Worm (Caenorhabditis elegans) whole organism, L1 larva: ENCODE results near the gene F12A10.1.

Source experiments
- C34B4.2 ChIP-seq: sonication (generic microtip); optimal IDR thresholded peaks from 2 replicates; lab custom pipeline; 2017; ENCODE audit warnings: mild to moderate bottlenecking, missing genetic modification characterization, missing compliant biosample characterization
- F16B12.6 ChIP-seq: fragments of 150-350 bp; optimal IDR thresholded peaks from 2 replicates; lab custom pipeline; 2014; ENCODE audit warnings: missing biosample characterization, missing genetic modification characterization
- ama-1 ChIP-seq: fragments of 150-350 bp; optimal IDR thresholded peaks from 2 replicates; lab custom pipeline; 2014
- ceh-88 ChIP-seq: fragments of 200-800 bp; sonication (Bioruptor generic); IDR thresholded peaks from 2 replicates; pipeline ENCODE4 v1.3.6; 2022; ENCODE audit warnings: missing genetic modification characterization, missing compliant biosample characterization
- ces-1 ChIP-seq: fragments of 150-350 bp; optimal IDR thresholded peaks from 2 replicates; lab custom pipeline; 2014; ENCODE audit warnings: missing biosample characterization, missing genetic modification reagents, missing genetic modification characterization
- dpl-1 ChIP-seq, 3 experiments: fragments of 150-350 bp in 2 of 3; sonication (generic microtip) in 1 of 3; optimal IDR thresholded peaks; 2 replicates each; lab custom pipeline; 2014 to 2017; ENCODE audit warnings: missing biosample characterization in 3 of 3, missing genetic modification characterization in 3 of 3, missing genetic modification reagents in 3 of 3
- dsc-1 ChIP-seq: sonication (generic microtip); optimal IDR thresholded peaks from 2 replicates; lab custom pipeline; 2016; ENCODE audit warnings: mild to moderate bottlenecking, missing genetic modification characterization, missing compliant biosample characterization
- egl-13 ChIP-seq: sonication (generic microtip); optimal IDR thresholded peaks from 2 replicates; lab custom pipeline; 2016; ENCODE audit warnings: missing genotype, missing genetic modification reagents, missing genetic modification characterization, missing compliant biosample characterization
- elt-2 ChIP-seq: sonication (generic microtip); optimal IDR thresholded peaks from 2 replicates; lab custom pipeline; 2016; ENCODE audit warnings: missing genetic modification characterization, mild to moderate bottlenecking, inconsistent platforms, missing compliant biosample characterization, missing genetic modification reagents
- elt-3 ChIP-seq, 6 experiments: fragments of 150-350 bp in 1 of 6; sonication (generic microtip); optimal IDR thresholded peaks; 2 replicates each; lab custom pipeline; 2017 to 2018; ENCODE audit warnings: missing biosample characterization in 6 of 6, missing genetic modification characterization in 6 of 6, inconsistent platforms in 1 of 6
- hlh-4 ChIP-seq: sonication (generic microtip); optimal IDR thresholded peaks from 2 replicates; lab custom pipeline; 2016; ENCODE audit warnings: mild to moderate bottlenecking, missing genetic modification characterization, missing compliant biosample characterization
- jun-1 ChIP-seq: fragments of 150-350 bp; optimal IDR thresholded peaks from 2 replicates; lab custom pipeline; 2014; ENCODE audit warnings: missing biosample characterization, missing genetic modification reagents, missing genetic modification characterization
- lin-13 ChIP-seq: fragments of 150-350 bp; optimal IDR thresholded peaks from 2 replicates; lab custom pipeline; 2014; ENCODE audit warnings: missing biosample characterization, missing genetic modification reagents, missing genetic modification characterization
- lin-15B ChIP-seq: fragments of 150-350 bp; sonication (generic microtip); optimal IDR thresholded peaks from 3 replicates; lab custom pipeline; 2014; ENCODE audit warnings: missing biosample characterization, missing genetic modification characterization
- lin-35 ChIP-seq, 2 experiments: fragments of 150-350 bp; optimal IDR thresholded peaks; 2 replicates each; lab custom pipeline; 2014; ENCODE audit warnings: missing biosample characterization in 2 of 2, missing genetic modification characterization in 2 of 2, missing genetic modification reagents in 2 of 2
- lin-39 ChIP-seq: fragments of 150-350 bp; optimal IDR thresholded peaks from 2 replicates; lab custom pipeline; 2014; ENCODE audit warnings: missing biosample characterization, missing genetic modification reagents, missing genetic modification characterization
- mab-9 ChIP-seq: fragments of 200-800 bp; sonication (Bioruptor generic); IDR thresholded peaks from 2 replicates; pipeline ENCODE4 v1.3.6; 2022; ENCODE audit warnings: missing genetic modification reagents, missing genetic modification characterization, missing compliant biosample characterization
- mef-2 ChIP-seq: fragments of 150-350 bp; optimal IDR thresholded peaks from 2 replicates; lab custom pipeline; 2014; ENCODE audit warnings: missing biosample characterization, missing genetic modification characterization
- nhr-20 ChIP-seq: sonication (generic microtip); optimal IDR thresholded peaks from 2 replicates; lab custom pipeline; 2016; ENCODE audit warnings: mild to moderate bottlenecking, missing genetic modification characterization, missing compliant biosample characterization
- nhr-237 ChIP-seq: fragments of 150-350 bp; optimal IDR thresholded peaks from 2 replicates; lab custom pipeline; 2014; ENCODE audit warnings: missing biosample characterization, missing genetic modification characterization
- nhr-71 ChIP-seq: sonication (generic microtip); optimal IDR thresholded peaks from 2 replicates; lab custom pipeline; 2016; ENCODE audit warnings: mild to moderate bottlenecking, missing genetic modification characterization, moderate library complexity, missing compliant biosample characterization
- nhr-90 ChIP-seq: sonication (generic microtip); optimal IDR thresholded peaks from 2 replicates; lab custom pipeline; 2016; ENCODE audit warnings: mild to moderate bottlenecking, missing genetic modification characterization, missing compliant biosample characterization; ENCODE audit not compliant: poor library complexity
- pqm-1 ChIP-seq: sonication (generic microtip); optimal IDR thresholded peaks from 3 replicates; lab custom pipeline; 2017; ENCODE audit warnings: missing biosample characterization, missing genetic modification characterization
- sptf-1 ChIP-seq: fragments of 150-350 bp; optimal IDR thresholded peaks from 2 replicates; lab custom pipeline; 2014; ENCODE audit warnings: missing biosample characterization, missing genetic modification characterization
- sup-37 ChIP-seq: fragments of 200-800 bp; sonication (Bioruptor generic); optimal IDR thresholded peaks from 2 replicates; lab custom pipeline; 2018; ENCODE audit warnings: mild to moderate bottlenecking, missing genetic modification characterization, missing compliant biosample characterization
- tbx-2 ChIP-seq: sonication (generic microtip); optimal IDR thresholded peaks from 2 replicates; lab custom pipeline; 2016; ENCODE audit warnings: missing genetic modification characterization, missing compliant biosample characterization
- tlp-1 ChIP-seq: fragments of 150-350 bp; optimal IDR thresholded peaks from 2 replicates; lab custom pipeline; 2014; ENCODE audit warnings: missing biosample characterization, missing genetic modification characterization
- unc-62 ChIP-seq: fragments of 150-350 bp; optimal IDR thresholded peaks from 2 replicates; lab custom pipeline; 2014; ENCODE audit warnings: missing biosample characterization, missing genetic modification reagents, missing genetic modification characterization
- unc-86 ChIP-seq: sonication (generic microtip); optimal IDR thresholded peaks from 2 replicates; lab custom pipeline; 2016; ENCODE audit warnings: missing genetic modification characterization, missing compliant biosample characterization
- unc-98 ChIP-seq: fragments of 200-800 bp; sonication (Bioruptor generic); IDR thresholded peaks from 2 replicates; pipeline ENCODE4 v1.3.6; 2022; ENCODE audit warnings: missing genetic modification characterization, missing compliant biosample characterization
- vab-15 ChIP-seq: sonication (generic microtip); optimal IDR thresholded peaks from 2 replicates; lab custom pipeline; 2017; ENCODE audit warnings: missing genotype, mild to moderate bottlenecking, missing genetic modification characterization, missing compliant biosample characterization
- zip-4 ChIP-seq: fragments of 200-800 bp; sonication (Bioruptor generic); optimal IDR thresholded peaks from 2 replicates; lab custom pipeline; 2018; ENCODE audit warnings: mild to moderate bottlenecking, missing genetic modification characterization, moderate library complexity, missing compliant biosample characterization
- ztf-11 ChIP-seq, 2 experiments: sonication (generic microtip); optimal IDR thresholded peaks; 2 replicates each; lab custom pipeline; 2016 to 2017; ENCODE audit warnings: missing genetic modification characterization in 2 of 2, missing biosample characterization in 1 of 2, missing compliant biosample characterization in 1 of 2
- ztf-4 ChIP-seq: fragments of 150-350 bp; optimal IDR thresholded peaks from 2 replicates; lab custom pipeline; 2014; ENCODE audit warnings: missing biosample characterization, missing genetic modification characterization

Gene F12A10.1

DNA sequence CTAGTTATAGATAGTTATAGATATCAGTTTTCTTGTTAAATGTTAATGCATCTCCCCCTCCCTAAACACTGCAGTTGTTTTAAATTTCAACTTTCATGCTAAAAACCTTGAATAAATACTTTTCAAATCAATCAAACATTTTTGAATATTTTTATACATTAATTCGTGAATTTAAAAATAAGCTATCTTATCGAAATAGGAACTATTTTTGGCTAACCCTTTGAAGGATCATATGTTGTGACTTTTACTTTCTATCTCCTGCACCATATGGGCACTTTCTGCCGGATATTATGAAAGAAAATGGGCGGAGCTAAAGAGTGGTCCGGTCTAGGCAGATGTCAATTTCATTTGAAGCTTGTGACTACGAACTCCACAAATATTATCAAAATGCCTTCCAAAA, 26.3 kb downstream of the F12A10.1 start, which contains the start of gene ZK177.11:
Gene ZK177.11, plus strand, starts transcription at position 301 of the 400 bp plus-strand sequence.
- TF ChIP-seq ztf-11 (tag; optimal IDR thresholded peaks at IDR 0.05; lab: Kevin White, UChicago) = no peak
- TF ChIP-seq tbx-2 (tag; lab: Kevin White, UChicago) = no peak
- no peak for TF ChIP-seq elt-3 (tag; optimal IDR thresholded peaks at IDR 0.05; lab: Kevin White, UChicago)
- TF ChIP-seq nhr-20 = no peak
- no peak for TF ChIP-seq nhr-71 (tag; lab: Kevin White, UChicago)
- no peak for TF ChIP-seq unc-86 (tag; lab: Kevin White, UChicago)
- TF ChIP-seq dpl-1 (GFP tag; optimal IDR thresholded peaks at IDR 0.05; lab: Kevin White, UChicago) = no peak
- TF ChIP-seq sup-37 (GFP tag; lab: Kevin White, UChicago) = no peak
- TF ChIP-seq, all 84 proteins: peak for 0

- TF ChIP-seq jun-1 (no peak), C34B4.2 (no peak), pqm-1 (tag; lab: Kevin White, UChicago) (no peak), hlh-4 (no peak), lin-35 (GFP tag; optimal IDR thresholded peaks at IDR 0.05; lab: Kevin White, UChicago) (no peak), egl-13 (tag; lab: Kevin White, UChicago) (no peak), zip-4 (no peak)
Observed at ce11 chrII:5525297-5525696, 29.0 kb downstream of the F12A10.1 start, which contains the start of gene tbx-35. Gene tbx-35, minus strand, starts transcription at chrII:5525397.

- no peak for TF ChIP-seq nhr-237 (tag; lab: Kevin White, UChicago)
- no peak for TF ChIP-seq unc-62 (GFP tag; lab: Kevin White, UChicago)
- TF ChIP-seq mab-9 (GFP tag; lab: Robert Waterston, UW) = no peak
- no peak for TF ChIP-seq lin-39 (tag; lab: Kevin White, UChicago)
- TF ChIP-seq elt-3 (tag; optimal IDR thresholded peaks at IDR 0.05; lab: Kevin White, UChicago) = no peak
- TF ChIP-seq tlp-1 (tag; lab: Kevin White, UChicago) = no peak
- no peak for TF ChIP-seq ces-1 (GFP tag; lab: Kevin White, UChicago)
- no peak for TF ChIP-seq sptf-1
- TF ChIP-seq unc-86 (tag; lab: Kevin White, UChicago) = no peak
- TF ChIP-seq nhr-71 (tag; lab: Kevin White, UChicago) = no peak
- no peak for TF ChIP-seq mef-2 (tag; lab: Kevin White, UChicago)
- no peak for TF ChIP-seq dsc-1
- no peak for TF ChIP-seq vab-15
- no peak for TF ChIP-seq ceh-88 (GFP tag; lab: Robert Waterston, UW)
- no peak for TF ChIP-seq unc-98 (GFP tag; lab: Robert Waterston, UW)
- TF ChIP-seq lin-15B = no peak
- TF ChIP-seq elt-2 (tag; lab: Kevin White, UChicago) = no peak
- TF ChIP-seq ztf-4 (tag; lab: Kevin White, UChicago) = no peak
- no peak for TF ChIP-seq lin-13
- TF ChIP-seq nhr-90 (tag; lab: Kevin White, UChicago) = no peak
- TF ChIP-seq, all 84 proteins: peak for 0
Observed at ce11 chrII:5527841-5528240, 31.5 kb downstream of the F12A10.1 start, which contains the start of gene ZK177.1. Gene ZK177.1, plus strand, starts transcription at chrII:5528141.

DNA sequence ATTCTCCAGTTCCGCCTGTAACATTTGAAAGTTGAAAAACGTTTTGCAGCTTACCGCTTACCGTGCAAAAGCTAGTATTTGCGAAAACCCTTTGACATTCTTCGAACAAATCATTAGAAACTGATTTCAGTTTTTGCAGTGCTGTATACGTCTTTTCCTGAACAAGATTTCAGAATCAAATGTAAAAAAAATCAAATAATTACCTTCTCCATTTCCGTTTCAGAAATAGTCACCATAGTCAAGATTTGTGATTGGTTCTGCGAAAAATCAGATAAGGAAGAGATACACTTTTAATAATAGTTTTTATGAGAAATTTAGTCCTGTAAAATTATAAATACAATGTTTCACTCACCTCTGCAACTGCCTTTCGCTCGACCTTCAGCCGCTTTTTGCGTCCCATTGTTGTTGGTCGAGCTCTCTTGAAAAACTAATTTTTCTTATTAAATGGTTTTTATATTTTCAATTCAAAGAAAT, 35.6 kb downstream of the F12A10.1 start, which contains the start of gene C17C3.9:
Gene C17C3.9, minus strand, starts transcription at position 424 of the 474 bp plus-strand sequence.
- no peak for TF ChIP-seq hlh-4
- TF ChIP-seq ama-1 (lab: Kevin White, UChicago) = no peak
- no peak for TF ChIP-seq F16B12.6
- TF ChIP-seq tbx-2 (tag; lab: Kevin White, UChicago) = no peak

ce11 chrII:5533642-5534041, 37.3 kb downstream of the F12A10.1 start, which contains the start of gene hlh-26:
Gene hlh-26, minus strand, starts transcription at chrII:5533742.
- TF ChIP-seq lin-13 (no peak), ces-1 (GFP tag; lab: Kevin White, UChicago) (no peak), unc-86 (tag; lab: Kevin White, UChicago) (no peak)
